Worm (Caenorhabditis elegans) whole organism, mixed stage, embryonic: ENCODE data around the gene C42D4.18.

Source experiments
- blmp-1 ChIP-seq: fragments of 150-350 bp; optimal IDR thresholded peaks from 2 replicates; lab custom pipeline; 2014; ENCODE audit warnings: missing biosample characterization, missing genetic modification characterization
- ceh-83 ChIP-seq: fragments of 200-800 bp; sonication (Bioruptor generic); optimal IDR thresholded peaks from 2 replicates; lab custom pipeline; 2018; ENCODE audit warnings: mild to moderate bottlenecking, missing genetic modification characterization, missing compliant biosample characterization
- elt-3 ChIP-seq: fragments of 150-350 bp; optimal IDR thresholded peaks from 2 replicates; lab custom pipeline; 2014; ENCODE audit warnings: missing biosample characterization, missing genetic modification characterization
- lin-13 ChIP-seq: fragments of 150-350 bp; optimal IDR thresholded peaks from 2 replicates; lab custom pipeline; 2014; ENCODE audit warnings: missing biosample characterization, missing genetic modification characterization
- nhr-237 ChIP-seq: fragments of 150-350 bp; optimal IDR thresholded peaks from 2 replicates; lab custom pipeline; 2014; ENCODE audit warnings: missing biosample characterization, missing genetic modification characterization
- nhr-28 ChIP-seq: fragments of 150-350 bp; optimal IDR thresholded peaks from 2 replicates; lab custom pipeline; 2014; ENCODE audit warnings: missing biosample characterization, missing genetic modification characterization
- pha-4 ChIP-seq: fragments of 150-350 bp; optimal IDR thresholded peaks from 2 replicates; lab custom pipeline; 2018; ENCODE audit warnings: missing biosample characterization, missing genetic modification reagents, missing genetic modification characterization
- ztf-11 ChIP-seq: fragments of 150-350 bp; optimal IDR thresholded peaks from 2 replicates; lab custom pipeline; 2014; ENCODE audit warnings: missing biosample characterization, missing genetic modification characterization

- TF ChIP-seq ceh-83 (GFP tag; lab: Kevin White, UChicago) (no peak), nhr-237 (tag; lab: Kevin White, UChicago) (no peak), elt-3 (tag; lab: Kevin White, UChicago) (no peak), nhr-28 (tag; lab: Kevin White, UChicago) (no peak), lin-13 (tag; lab: Kevin White, UChicago) (no peak), pha-4 (no peak), blmp-1 (tag; lab: Kevin White, UChicago) (no peak), ztf-11 (tag; lab: Kevin White, UChicago) (no peak)
These were observed 27.4 kb upstream of the C42D4.18 start for ce11 chrIV:7139143-7139542.
